Fruit fly (Drosophila melanogaster): ENCODE results near the gene CG13056.

Gene CG13056

DNA sequence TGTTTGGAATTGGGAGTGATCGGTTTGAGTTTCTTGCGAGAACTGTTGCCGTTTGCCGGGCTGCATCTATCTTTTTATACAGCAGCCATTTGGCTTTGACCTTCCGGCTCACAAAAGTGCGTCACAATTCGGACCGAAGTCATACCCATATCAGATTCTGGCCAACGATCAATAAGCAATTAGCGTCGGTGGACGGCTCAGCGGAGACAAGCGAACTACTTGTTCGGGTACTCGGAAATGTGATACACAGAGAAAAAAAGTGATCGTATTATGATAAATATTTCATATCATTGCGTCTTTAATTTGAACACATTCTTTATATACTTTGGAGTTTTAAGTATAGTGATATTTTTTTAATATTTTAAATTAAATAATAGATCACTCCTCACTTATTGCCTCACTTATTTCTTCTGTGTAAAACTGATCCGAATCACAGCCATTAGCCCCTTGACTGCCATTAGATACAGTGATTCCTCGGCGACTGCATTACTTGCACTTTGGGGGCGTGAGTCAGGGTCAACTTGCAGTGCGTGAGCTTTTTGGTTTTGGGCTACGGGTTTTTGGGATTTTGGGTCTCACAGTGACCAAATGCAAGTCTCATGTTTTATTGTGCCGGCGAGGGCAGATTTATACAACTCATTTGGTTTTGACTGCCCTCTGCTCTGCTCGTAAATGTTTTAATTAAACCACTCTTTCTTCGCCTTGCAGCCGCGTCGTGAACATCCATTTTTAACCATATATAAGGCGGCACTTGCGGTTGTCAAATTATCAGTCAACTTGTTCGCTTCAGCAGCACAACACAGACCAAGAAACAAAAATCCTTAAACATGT lies 27.1 kb upstream of the CG13056 start, which contains the start of the genes CG13043 and CG13063:
Gene CG13043 (minus strand): TSS at position 51 of the 831 bp plus-strand sequence.
Gene CG13063 (plus strand): TSS at position 781 of the 831 bp plus-strand sequence.
- TF ChIP-seq CG14711 (tag; optimal IDR thresholded peaks at IDR 0.05) (no peak), CG33017 (tag; optimal IDR thresholded peaks at IDR 0.05) (no peak), CG1620 (GFP tag; optimal IDR thresholded peaks at IDR 0.05) (no peak), Clk (GFP tag; optimal IDR thresholded peaks at IDR 0.05) (no peak), CG5204 (GFP tag; optimal IDR thresholded peaks at IDR 0.05) (no peak), cnc (optimal IDR thresholded peaks at IDR 0.05) (no peak), Hr96 (GFP tag; optimal IDR thresholded peaks at IDR 0.05) (no peak)

DNA sequence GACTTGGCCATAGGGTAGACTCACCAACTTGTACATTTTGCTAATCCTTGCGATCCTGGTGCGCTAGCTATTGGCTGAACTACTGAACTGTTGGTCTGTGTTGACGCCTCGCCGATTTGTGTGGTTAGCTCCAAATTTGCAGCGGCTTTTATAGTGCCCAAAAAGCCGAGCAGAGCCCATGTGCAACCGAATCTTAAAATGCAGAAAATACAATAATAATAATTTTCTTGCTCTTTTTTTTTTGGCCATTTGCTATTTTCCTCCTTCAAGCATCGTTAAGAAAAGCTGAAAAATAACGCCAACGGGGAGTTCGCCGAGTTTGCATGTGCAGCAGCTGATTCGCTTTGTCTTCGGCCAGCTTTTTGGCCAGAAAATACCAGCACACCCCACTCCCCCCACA lies 24.7 kb upstream of the CG13056 start, which contains the start of gene CG13042:
Gene CG13042 (minus strand): TSS at position 101 of the 400 bp plus-strand sequence.
- TF ChIP-seq CG14711 (tag; optimal IDR thresholded peaks at IDR 0.05), result no peak
- no peak for TF ChIP-seq pad (GFP tag; optimal IDR thresholded peaks at IDR 0.05)
- no peak for TF ChIP-seq CG1620 (GFP tag; optimal IDR thresholded peaks at IDR 0.05)
- no peak for TF ChIP-seq Hr96 (GFP tag; optimal IDR thresholded peaks at IDR 0.05)
- no peak for TF ChIP-seq bab1 (GFP tag; optimal IDR thresholded peaks at IDR 0.05)
- no peak for TF ChIP-seq Crg-1 (GFP tag; optimal IDR thresholded peaks at IDR 0.05)
- TF ChIP-seq tj (GFP tag; optimal IDR thresholded peaks at IDR 0.05), result no peak
- TF ChIP-seq CG7045 (GFP tag; optimal IDR thresholded peaks at IDR 0.05), result no peak

DNA sequence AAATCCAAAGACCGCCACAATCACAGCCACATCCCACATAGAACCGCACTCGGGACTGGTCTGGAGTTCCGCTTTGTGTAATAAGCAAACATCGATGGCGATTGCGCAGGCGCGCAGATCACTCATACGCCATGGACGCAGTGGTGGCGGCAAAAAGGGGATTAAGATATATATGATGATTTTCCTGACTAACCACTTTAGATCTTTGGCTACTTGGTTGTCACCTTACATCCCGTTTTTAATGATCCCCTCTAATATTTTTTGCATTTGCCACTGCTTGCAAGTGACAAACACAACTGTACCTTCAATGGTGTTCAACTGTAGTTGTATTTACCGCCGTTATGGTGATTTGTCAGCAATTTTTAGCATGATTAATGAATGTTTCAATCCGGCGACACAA lies 23.1 kb upstream of the CG13056 start:
- TF ChIP-seq pad (GFP tag; optimal IDR thresholded peaks at IDR 0.05) (no peak), ovo (GFP tag; optimal IDR thresholded peaks at IDR 0.05) (no peak), CG5204 (GFP tag; optimal IDR thresholded peaks at IDR 0.05) (peak; percentile 32)

DNA sequence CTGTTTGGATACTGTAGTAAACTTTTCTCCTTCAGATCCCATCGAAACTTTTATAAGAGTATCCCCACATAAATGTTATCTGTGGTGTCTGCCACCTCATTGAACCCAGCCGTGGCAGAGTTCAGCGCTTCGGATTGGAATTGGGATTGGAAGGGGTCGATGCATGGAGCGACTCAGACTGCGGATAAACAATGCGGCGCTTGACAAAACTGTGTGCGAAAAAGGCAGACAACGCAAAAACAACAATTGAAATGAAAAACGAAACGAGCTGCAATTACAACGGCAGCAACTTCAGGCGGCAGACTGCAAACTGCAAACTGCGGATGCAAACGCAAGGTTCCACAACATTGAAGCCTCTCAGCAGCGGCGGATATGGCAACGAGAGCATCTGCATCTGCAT lies 19.1 kb upstream of the CG13056 start, which contains the start of gene CG13062:
Gene CG13062 (plus strand): TSS at position 301 of the 400 bp plus-strand sequence.
- no peak for TF ChIP-seq CG12768 (GFP tag; optimal IDR thresholded peaks at IDR 0.05)
- TF ChIP-seq CG14711 (tag; optimal IDR thresholded peaks at IDR 0.05), result no peak
- TF ChIP-seq toe (GFP tag; optimal IDR thresholded peaks at IDR 0.05), result no peak
- TF ChIP-seq CG1620 (GFP tag; optimal IDR thresholded peaks at IDR 0.05), result no peak
- TF ChIP-seq CG33017 (tag; optimal IDR thresholded peaks at IDR 0.05), result no peak
- TF ChIP-seq CG7101 (tag; optimal IDR thresholded peaks at IDR 0.05), result no peak
- TF ChIP-seq cic (GFP tag; optimal IDR thresholded peaks at IDR 0.05), result no peak
- no peak for TF ChIP-seq Clk (GFP tag; optimal IDR thresholded peaks at IDR 0.05)
- TF ChIP-seq cnc (optimal IDR thresholded peaks at IDR 0.05), result no peak
- TF ChIP-seq ovo (GFP tag; optimal IDR thresholded peaks at IDR 0.05), result no peak

DNA sequence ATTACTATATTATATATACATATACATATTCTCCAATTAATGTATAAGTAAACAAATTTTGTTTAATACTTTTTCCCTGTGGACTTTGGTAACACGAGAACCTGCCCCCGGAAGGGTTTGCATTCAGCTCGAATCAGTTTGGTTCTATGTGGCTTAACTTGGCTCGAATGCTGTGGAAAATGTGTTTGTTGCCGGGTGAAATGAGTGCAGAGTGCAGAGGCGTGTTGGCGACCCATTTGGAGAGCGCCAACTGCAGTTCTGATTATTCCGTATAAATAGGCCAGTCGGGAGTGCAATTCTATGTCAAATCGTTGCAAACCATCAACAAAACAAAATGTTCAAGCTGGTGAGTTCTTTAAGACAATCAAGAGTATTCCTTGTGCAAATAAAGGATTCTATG lies 15.4 kb upstream of the CG13056 start, which contains the start of gene Nplp3:
Gene Nplp3 (plus strand): TSS at position 301 of the 400 bp plus-strand sequence.
- TF ChIP-seq Crg-1 (GFP tag; optimal IDR thresholded peaks at IDR 0.05) (no peak), tj (GFP tag; optimal IDR thresholded peaks at IDR 0.05) (no peak), ovo (GFP tag; optimal IDR thresholded peaks at IDR 0.05) (no peak), CG7101 (tag; optimal IDR thresholded peaks at IDR 0.05) (no peak), cic (GFP tag; optimal IDR thresholded peaks at IDR 0.05) (no peak), kay (GFP tag; ENCODE audit: borderline replicate concordance) (no peak), CG7045 (GFP tag; optimal IDR thresholded peaks at IDR 0.05) (no peak), Mnt (GFP tag; optimal IDR thresholded peaks at IDR 0.05) (no peak), Clk (GFP tag; optimal IDR thresholded peaks at IDR 0.05) (no peak), CG33017 (tag; optimal IDR thresholded peaks at IDR 0.05) (no peak), bab1 (GFP tag; optimal IDR thresholded peaks at IDR 0.05) (no peak), cnc (optimal IDR thresholded peaks at IDR 0.05) (no peak), toe (GFP tag; optimal IDR thresholded peaks at IDR 0.05) (no peak), CG11617 (GFP tag; optimal IDR thresholded peaks at IDR 0.05) (no peak), CG12768 (GFP tag; optimal IDR thresholded peaks at IDR 0.05) (no peak), CG5204 (GFP tag; optimal IDR thresholded peaks at IDR 0.05) (no peak)

DNA sequence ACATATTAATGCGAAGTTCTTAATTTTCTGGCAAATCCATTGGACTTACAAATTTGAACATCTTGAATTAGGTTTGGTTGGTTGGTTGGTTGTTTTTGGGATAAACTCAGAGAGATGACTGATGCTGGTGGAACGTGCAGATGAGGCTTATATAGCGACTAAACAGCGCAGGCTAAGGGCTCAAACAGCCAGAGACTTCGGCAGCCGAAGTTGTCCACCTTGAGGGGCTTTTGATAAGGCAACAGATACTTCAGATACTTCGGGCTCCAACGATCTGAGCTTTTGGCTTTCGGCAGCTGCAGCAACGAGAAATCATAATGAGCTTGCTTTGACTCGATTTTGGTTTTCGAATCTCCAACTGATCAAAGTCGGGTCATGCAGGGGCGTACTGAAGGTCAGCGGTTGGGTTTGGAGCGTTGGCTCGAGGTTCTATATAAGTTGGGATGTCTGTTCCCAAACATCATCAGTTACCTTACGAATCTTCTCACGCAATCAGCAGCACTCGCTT lies 13.7 kb upstream of the CG13056 start, which contains the start of the genes CG13041 and CG13060:
Gene CG13041 (minus strand): TSS at position 128 of the 508 bp plus-strand sequence.
Gene CG13060 (plus strand): TSS at position 458 of the 508 bp plus-strand sequence.
- TF ChIP-seq bab1 (GFP tag; optimal IDR thresholded peaks at IDR 0.05) (no peak), kay (GFP tag; ENCODE audit: borderline replicate concordance) (no peak)

DNA sequence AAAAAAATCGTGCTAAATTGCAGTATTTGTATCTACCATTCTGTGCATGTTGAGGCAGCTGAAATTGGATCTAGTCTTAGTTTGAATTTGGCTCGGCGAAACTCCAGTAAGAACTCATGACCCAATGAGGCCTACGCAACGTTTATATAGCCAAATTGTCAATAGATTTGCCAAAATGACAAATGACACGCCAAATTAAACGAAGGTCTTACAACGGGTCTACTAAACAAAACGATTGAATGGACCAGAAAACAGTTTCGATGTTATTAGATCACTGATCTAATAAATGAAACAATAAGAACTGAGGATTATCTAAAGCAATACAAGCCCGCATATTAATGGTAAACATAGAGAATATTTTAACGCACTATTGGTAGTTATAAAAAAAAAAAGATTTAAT lies 11.9 kb upstream of the CG13056 start, which contains the start of gene CG42718:
Gene CG42718 (minus strand): TSS at position 101 of the 400 bp plus-strand sequence.
- TF ChIP-seq CG33017 (tag; optimal IDR thresholded peaks at IDR 0.05), result no peak
- TF ChIP-seq tj (GFP tag; optimal IDR thresholded peaks at IDR 0.05), result no peak
- no peak for TF ChIP-seq Clk (GFP tag; optimal IDR thresholded peaks at IDR 0.05)
- no peak for TF ChIP-seq ovo (GFP tag; optimal IDR thresholded peaks at IDR 0.05)
- no peak for TF ChIP-seq CG5204 (GFP tag; optimal IDR thresholded peaks at IDR 0.05)
- TF ChIP-seq CG7045 (GFP tag; optimal IDR thresholded peaks at IDR 0.05), result no peak
- no peak for TF ChIP-seq CG1620 (GFP tag; optimal IDR thresholded peaks at IDR 0.05)
